Fruit fly (Drosophila melanogaster) whole organism, prepupa: ENCODE data around the gene h-cup.

Experiments
- CG8319 ChIP-seq: fragments of 200-800 bp; sonication (Bioruptor generic); optimal IDR thresholded peaks from 3 replicates; lab custom pipeline; 2016; ENCODE audit warnings: missing biosample characterization, missing genetic modification characterization
- Hr39 ChIP-seq: fragments of 200-800 bp; sonication (Bioruptor generic); optimal IDR thresholded peaks from 2 replicates; lab custom pipeline; 2016; ENCODE audit warnings: missing biosample characterization, missing genetic modification characterization
- Sox102F ChIP-seq: fragments of 200-800 bp; sonication (Bioruptor generic); optimal IDR thresholded peaks from 2 replicates; lab custom pipeline; 2016; ENCODE audit warnings: missing biosample characterization, mild to moderate bottlenecking, missing genetic modification characterization
- achi ChIP-seq: fragments of 200-800 bp; sonication (Bioruptor generic); optimal IDR thresholded peaks from 3 replicates; lab custom pipeline; 2016; ENCODE audit warnings: missing biosample characterization, missing genetic modification characterization

dm6 chr3R:15406393-15406792, 23.6 kb upstream of the h-cup start:
- TF ChIP-seq achi (GFP tag; lab: Kevin White, UChicago) (no peak), Sox102F (GFP tag; lab: Kevin White, UChicago) (no peak), Hr39 (GFP tag; lab: Kevin White, UChicago) (no peak), CG8319 (no peak)
